Worm (Caenorhabditis elegans): ENCODE data around the gene F54H5.14.

DNA sequence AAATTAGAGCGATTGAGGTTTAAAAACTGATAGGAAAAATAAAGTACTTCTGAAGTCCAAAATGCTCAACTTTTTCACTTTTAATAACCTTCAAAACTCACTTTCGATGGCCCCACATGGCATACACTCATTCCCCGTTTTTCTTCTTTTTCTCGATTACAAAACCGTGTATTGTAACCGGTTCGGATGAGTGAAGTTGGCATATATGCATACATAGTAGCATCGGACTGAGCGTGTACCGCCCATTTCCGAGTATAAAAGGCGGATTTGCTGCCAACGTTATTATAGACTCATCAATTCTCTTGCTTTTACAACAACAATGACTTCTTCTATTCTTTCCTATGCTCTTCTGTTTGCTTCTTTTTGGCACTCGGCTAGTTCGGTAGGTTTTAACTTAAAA lies 42.4 kb downstream of the F54H5.14 start, which contains the start of gene C56C10.4:
- TF ChIP-seq elt-1 (tag; optimal IDR thresholded peaks at IDR 0.05; ENCODE audit: borderline replicate concordance, insufficient read depth) (no peak), ztf-11 (tag; optimal IDR thresholded peaks at IDR 0.05) (no peak), pha-4 (tag; optimal IDR thresholded peaks at IDR 0.05) (no peak), lin-13 (tag; optimal IDR thresholded peaks at IDR 0.05) (no peak), cnd-1 (tag; optimal IDR thresholded peaks at IDR 0.05) (no peak), sptf-1 (tag; optimal IDR thresholded peaks at IDR 0.05) (no peak), unc-62 (GFP tag; optimal IDR thresholded peaks at IDR 0.05) (no peak), unc-120 (tag; optimal IDR thresholded peaks at IDR 0.05; ENCODE audit: poor library complexity, severe bottlenecking) (no peak), nhr-76 (tag; optimal IDR thresholded peaks at IDR 0.05) (no peak), nhr-28 (tag; optimal IDR thresholded peaks at IDR 0.05) (no peak), sem-2 (GFP tag; optimal IDR thresholded peaks at IDR 0.05) (no peak), snpc-4 (tag; optimal IDR thresholded peaks at IDR 0.05) (no peak), elt-3 (tag; optimal IDR thresholded peaks at IDR 0.05) (no peak), hlh-1 (tag; optimal IDR thresholded peaks at IDR 0.05) (no peak)

Data from whole organism, mixed stage, embryonic.